Worm (Caenorhabditis elegans): ENCODE measurements around the gene srz-19.

Gene srz-19

ce11 chrIV:3875260-3875659, 44.3 kb upstream of the srz-19 start:
- TF ChIP-seq mab-5 (tag; optimal IDR thresholded peaks at IDR 0.05): no peak
- no peak for TF ChIP-seq hlh-1 (tag; optimal IDR thresholded peaks at IDR 0.05)
- no peak for TF ChIP-seq sem-2 (GFP tag; optimal IDR thresholded peaks at IDR 0.05)
- TF ChIP-seq drap-1 (GFP tag; optimal IDR thresholded peaks at IDR 0.05): no peak
- no peak for TF ChIP-seq unc-120 (tag; optimal IDR thresholded peaks at IDR 0.05; ENCODE audit: poor library complexity, severe bottlenecking)
- no peak for TF ChIP-seq flh-1 (GFP tag; optimal IDR thresholded peaks at IDR 0.05)
- TF ChIP-seq lin-13 (tag; optimal IDR thresholded peaks at IDR 0.05): no peak
- no peak for TF ChIP-seq nhr-2 (tag; optimal IDR thresholded peaks at IDR 0.05)

DNA sequence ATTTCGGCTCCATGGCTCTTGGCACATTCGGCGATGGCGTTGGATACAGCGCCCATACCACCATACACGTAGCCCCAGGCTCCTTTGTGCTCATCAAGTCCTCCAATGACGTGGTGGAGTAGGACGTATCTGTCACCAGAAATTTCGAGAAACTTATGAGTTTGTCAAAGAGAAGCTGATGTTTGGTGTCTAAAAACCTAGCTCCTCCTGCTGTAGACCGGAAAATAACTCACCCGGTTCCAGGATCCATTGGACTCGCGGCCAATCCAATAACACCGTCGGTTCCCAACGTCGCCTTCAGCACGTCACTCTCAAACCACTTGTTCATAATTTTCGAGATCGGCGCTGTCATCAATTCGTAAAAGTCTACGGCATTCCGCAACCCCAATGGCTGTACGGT, 42.7 kb upstream of the srz-19 start:
- no peak for TF ChIP-seq nhr-237 (tag; optimal IDR thresholded peaks at IDR 0.05)
- no peak for TF ChIP-seq mab-5 (tag; optimal IDR thresholded peaks at IDR 0.05)

ce11 chrIV:3878283-3878938, 41.2 kb upstream of the srz-19 start, which contains the start of gene F37C4.6:
Gene F37C4.6 (minus strand): TSS chrIV:3878333.
- no peak for TF ChIP-seq ceh-83 (GFP tag; optimal IDR thresholded peaks at IDR 0.05)
- TF ChIP-seq mls-2 (tag; optimal IDR thresholded peaks at IDR 0.05): no peak
- TF ChIP-seq ceh-39 (tag; optimal IDR thresholded peaks at IDR 0.05): no peak
- no peak for TF ChIP-seq lin-32 (GFP tag; optimal IDR thresholded peaks at IDR 0.05)
- no peak for TF ChIP-seq snpc-4 (tag; optimal IDR thresholded peaks at IDR 0.05)
- TF ChIP-seq unc-39 (tag; optimal IDR thresholded peaks at IDR 0.05): no peak
- TF ChIP-seq ces-1 (GFP tag; optimal IDR thresholded peaks at IDR 0.05): no peak

DNA sequence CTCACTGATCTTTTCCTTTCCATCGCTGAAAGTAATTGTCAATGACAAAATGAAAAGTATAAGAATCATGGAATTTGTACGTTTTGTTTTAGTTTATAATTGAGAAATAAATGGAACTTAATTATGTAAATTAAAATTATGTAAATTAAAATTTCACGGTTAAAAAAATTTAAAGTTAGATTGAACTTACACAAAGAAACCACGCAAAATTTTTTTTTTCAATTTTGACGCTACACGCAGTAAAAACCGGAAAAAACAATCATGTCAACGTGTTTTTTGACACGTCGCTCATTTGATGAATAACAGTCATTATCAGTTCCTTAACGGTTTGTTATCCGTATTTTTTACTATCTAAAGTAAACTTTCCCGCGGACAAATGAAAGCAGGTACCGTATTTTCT, 38.5 kb upstream of the srz-19 start, which contains the start of the genes F37C4.8 and oac-23:
F37C4.8 (minus strand) TSS at position 101 of the 400 bp plus-strand sequence.
oac-23 (plus strand) TSS at position 323 of the 400 bp plus-strand sequence.
- TF ChIP-seq ham-2 (GFP tag; optimal IDR thresholded peaks at IDR 0.05) (no peak), ceh-43 (GFP tag; optimal IDR thresholded peaks at IDR 0.05) (no peak), bed-3 (GFP tag; optimal IDR thresholded peaks at IDR 0.05) (no peak), M03D4.4 (tag; optimal IDR thresholded peaks at IDR 0.05) (no peak), ceh-39 (tag; optimal IDR thresholded peaks at IDR 0.05) (no peak), lin-13 (tag; optimal IDR thresholded peaks at IDR 0.05) (no peak), lsy-2 (tag; optimal IDR thresholded peaks at IDR 0.05) (no peak), hlh-1 (tag; optimal IDR thresholded peaks at IDR 0.05) (no peak), cnd-1 (tag; optimal IDR thresholded peaks at IDR 0.05) (no peak), pha-4 (tag; optimal IDR thresholded peaks at IDR 0.05) (no peak), nhr-28 (tag; optimal IDR thresholded peaks at IDR 0.05) (no peak), nhr-76 (tag; optimal IDR thresholded peaks at IDR 0.05) (no peak), drap-1 (GFP tag; optimal IDR thresholded peaks at IDR 0.05) (no peak), mep-1 (tag; optimal IDR thresholded peaks at IDR 0.05) (no peak), unc-62 (GFP tag; optimal IDR thresholded peaks at IDR 0.05) (no peak), sem-2 (GFP tag; optimal IDR thresholded peaks at IDR 0.05) (no peak), flh-1 (GFP tag; optimal IDR thresholded peaks at IDR 0.05) (no peak), unc-39 (tag; optimal IDR thresholded peaks at IDR 0.05) (no peak)

ce11 chrIV:3885369-3885768, 34.2 kb upstream of the srz-19 start, which contains the start of gene oac-22:
Gene oac-22 (plus strand): TSS chrIV:3885669.
- TF ChIP-seq mep-1 (tag; optimal IDR thresholded peaks at IDR 0.05) (no peak), flh-1 (GFP tag; optimal IDR thresholded peaks at IDR 0.05) (no peak), mab-5 (tag; optimal IDR thresholded peaks at IDR 0.05) (no peak), bed-3 (GFP tag; optimal IDR thresholded peaks at IDR 0.05) (no peak), nhr-76 (tag; optimal IDR thresholded peaks at IDR 0.05) (no peak), elt-3 (tag; optimal IDR thresholded peaks at IDR 0.05) (no peak), drap-1 (GFP tag; optimal IDR thresholded peaks at IDR 0.05) (no peak), unc-120 (tag; optimal IDR thresholded peaks at IDR 0.05; ENCODE audit: poor library complexity, severe bottlenecking) (no peak), tbx-8 (GFP tag; optimal IDR thresholded peaks at IDR 0.05) (no peak), mls-2 (tag; optimal IDR thresholded peaks at IDR 0.05) (no peak), nhr-28 (tag; optimal IDR thresholded peaks at IDR 0.05) (no peak), nhr-12 (tag; optimal IDR thresholded peaks at IDR 0.05) (no peak), ceh-43 (GFP tag; optimal IDR thresholded peaks at IDR 0.05) (no peak), ceh-83 (GFP tag; optimal IDR thresholded peaks at IDR 0.05) (no peak)
